Fruit fly (Drosophila melanogaster) whole organism, prepupa: ENCODE results near the gene CG14609.

Source experiments
- CG34406 ChIP-seq: fragments of 200-800 bp; sonication (Bioruptor generic); optimal IDR thresholded peaks from 3 replicates; lab custom pipeline; 2016; ENCODE audit warnings: missing biosample characterization, missing genetic modification characterization
- Gug ChIP-seq: fragments of 200-800 bp; sonication (Bioruptor generic); IDR thresholded peaks from 2 replicates; pipeline ENCODE4 v1.3.6; 2022; ENCODE audit warnings: missing biosample characterization, missing genetic modification characterization
- OdsH ChIP-seq: fragments of 200-800 bp; sonication (Bioruptor generic); optimal IDR thresholded peaks from 3 replicates; lab custom pipeline; 2016; ENCODE audit warnings: missing biosample characterization, missing genetic modification characterization
- acj6 ChIP-seq: fragments of 200-800 bp; sonication (Bioruptor generic); optimal IDR thresholded peaks from 3 replicates; lab custom pipeline; 2016; ENCODE audit warnings: missing biosample characterization, missing genetic modification characterization
- fd59A ChIP-seq: fragments of 200-800 bp; sonication (Bioruptor generic); optimal IDR thresholded peaks from 2 replicates; lab custom pipeline; 2017; ENCODE audit warnings: missing biosample characterization, mild to moderate bottlenecking, missing genetic modification characterization, missing genetic modification reagents
- fd85E ChIP-seq: fragments of 200-800 bp; sonication (Bioruptor generic); optimal IDR thresholded peaks from 3 replicates; lab custom pipeline; 2016; ENCODE audit warnings: missing biosample characterization, missing genetic modification characterization

DNA sequence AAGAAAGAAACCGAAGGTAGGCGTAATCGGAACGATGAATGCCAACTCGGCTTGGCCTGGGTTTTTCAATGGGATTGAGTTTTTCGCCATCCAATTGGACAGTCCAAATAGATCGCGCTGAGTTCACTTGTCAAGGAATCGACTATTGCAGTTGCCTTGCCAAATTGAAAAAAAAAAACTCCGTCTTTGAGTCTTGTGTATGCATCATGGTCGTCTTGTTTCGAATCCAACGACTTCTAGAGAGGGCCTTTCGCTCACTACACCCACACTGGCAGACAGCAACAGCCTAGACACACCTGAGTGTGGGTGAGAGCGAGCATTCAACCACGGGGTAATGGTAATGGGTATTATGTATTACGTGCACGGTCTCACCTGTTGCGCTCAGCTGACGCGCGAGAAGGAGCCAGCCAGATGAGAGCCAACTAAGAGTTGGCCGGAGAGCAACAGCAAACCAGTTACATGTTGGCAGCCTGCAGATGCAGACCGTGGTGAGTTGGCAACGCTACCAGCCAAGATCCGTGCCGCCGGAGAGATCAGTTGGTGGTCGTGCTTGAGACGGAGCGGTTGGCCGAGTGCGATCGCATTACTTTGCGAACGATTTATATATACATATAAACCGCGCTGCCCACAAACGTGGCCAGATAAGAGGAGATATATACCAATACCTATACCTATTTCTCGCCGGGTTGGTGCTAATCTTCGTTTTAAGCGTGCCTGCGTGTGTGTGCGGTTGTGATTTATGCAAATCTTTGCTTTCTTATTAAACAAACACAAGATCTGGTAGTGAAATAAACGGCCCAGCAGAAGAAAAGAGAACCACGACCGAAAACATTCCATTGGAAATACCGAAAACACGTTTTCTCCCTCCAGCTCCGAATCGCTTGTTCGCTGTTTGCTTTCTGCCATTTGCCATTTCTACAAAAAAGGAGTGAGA lies 38.1 kb upstream of the CG14609 start, which contains the start of gene sas:
- no peak for TF ChIP-seq OdsH
- no peak for TF ChIP-seq CG34406 (GFP tag; lab: Kevin White, UChicago)
- TF ChIP-seq fd59A (GFP tag; lab: Kevin White, UChicago), result no peak
- no peak for TF ChIP-seq Gug (GFP tag; lab: Robert Waterston, UW)
- TF ChIP-seq acj6 (GFP tag; lab: Kevin White, UChicago), result no peak
- TF ChIP-seq fd85E, result no peak
